Worm (Caenorhabditis elegans) whole organism, late embryonic: ENCODE measurements around the gene F20G2.2.

Source experiments
- T23F11.4 ChIP-seq: fragments of 200-800 bp; sonication (Bioruptor generic); optimal IDR thresholded peaks from 2 replicates; lab custom pipeline; 2018; ENCODE audit warnings: mild to moderate bottlenecking, missing genetic modification characterization, missing compliant biosample characterization
- Y22D7AL.16 ChIP-seq: sonication (generic microtip); optimal IDR thresholded peaks from 2 replicates; lab custom pipeline; 2016; ENCODE audit warnings: missing genetic modification characterization, missing compliant biosample characterization
- ceh-45 ChIP-seq: fragments of 200-800 bp; sonication (Bioruptor generic); IDR thresholded peaks from 2 replicates; pipeline ENCODE4 v1.3.6; 2022; ENCODE audit warnings: missing genetic modification reagents, missing genetic modification characterization, missing compliant biosample characterization
- dmd-4 ChIP-seq: sonication (generic microtip); optimal IDR thresholded peaks from 2 replicates; lab custom pipeline; 2016; ENCODE audit warnings: borderline replicate concordance, missing genetic modification characterization, missing compliant biosample characterization
- dve-1 ChIP-seq: sonication (generic microtip); optimal IDR thresholded peaks from 2 replicates; lab custom pipeline; 2017; ENCODE audit warnings: antibody characterized with exemption, mild to moderate bottlenecking, missing genetic modification characterization, missing compliant biosample characterization
- elt-2 ChIP-seq: sonication (generic microtip); optimal IDR thresholded peaks from 2 replicates; lab custom pipeline; 2016; ENCODE audit warnings: missing genetic modification reagents, missing genetic modification characterization, missing compliant biosample characterization
- ets-4 ChIP-seq: sonication (generic microtip); optimal IDR thresholded peaks from 2 replicates; lab custom pipeline; 2016; ENCODE audit warnings: missing genetic modification characterization, missing compliant biosample characterization
- madf-2 ChIP-seq: sonication (generic microtip); optimal IDR thresholded peaks from 2 replicates; lab custom pipeline; 2017; ENCODE audit warnings: missing genetic modification characterization, missing compliant biosample characterization
- sdc-2 ChIP-seq: sonication (generic microtip); optimal IDR thresholded peaks from 2 replicates; lab custom pipeline; 2016; ENCODE audit warnings: missing genotype, missing genetic modification characterization, missing compliant biosample characterization

- no peak for TF ChIP-seq dmd-4 (tag; lab: Kevin White, UChicago)
- no peak for TF ChIP-seq ets-4 (tag; lab: Kevin White, UChicago)
- TF ChIP-seq Y22D7AL.16 (tag; lab: Kevin White, UChicago) = no peak
- no peak for TF ChIP-seq madf-2
- TF ChIP-seq sdc-2 (tag; lab: Kevin White, UChicago) = no peak
- TF ChIP-seq ceh-45 (GFP tag; lab: Robert Waterston, UW) = no peak
- no peak for TF ChIP-seq T23F11.4 (GFP tag; lab: Kevin White, UChicago)
- no peak for TF ChIP-seq elt-2 (tag; lab: Kevin White, UChicago)
- TF ChIP-seq dve-1 (tag; lab: Kevin White, UChicago) = no peak
Measured at ce11 chrV:13757349-13757748, 1.1 kb upstream of the F20G2.2 start.
